Fruit fly (Drosophila melanogaster) whole organism: ENCODE measurements around the gene Cyp4d1.

ENCODE experiments used
- CG8478 ChIP-seq: fragments of >200 bp; optimal IDR thresholded peaks from 2 replicates; lab custom pipeline; 2018; ENCODE audit warnings: inconsistent platforms
- Dll ChIP-seq: fragments of >200 bp; optimal IDR thresholded peaks from 2 replicates; lab custom pipeline; 2017
- EcR ChIP-seq, 2 experiments: fragments of >200 bp; optimal IDR thresholded peaks; 2 replicates each; lab custom pipeline; 2017; ENCODE audit warnings: missing biosample characterization in 2 of 2, missing genetic modification characterization in 2 of 2, missing genetic modification reagents in 2 of 2
- pan ChIP-seq: fragments of >200 bp; optimal IDR thresholded peaks from 2 replicates; lab custom pipeline; 2017
- psq ChIP-seq: fragments of >200 bp; optimal IDR thresholded peaks from 2 replicates; lab custom pipeline; 2017
- usp ChIP-seq: fragments of >200 bp; optimal IDR thresholded peaks from 2 replicates; lab custom pipeline; 2017; ENCODE audit warnings: missing biosample characterization, missing genetic modification characterization, mixed read lengths

The Cyp4d1 gene

DNA sequence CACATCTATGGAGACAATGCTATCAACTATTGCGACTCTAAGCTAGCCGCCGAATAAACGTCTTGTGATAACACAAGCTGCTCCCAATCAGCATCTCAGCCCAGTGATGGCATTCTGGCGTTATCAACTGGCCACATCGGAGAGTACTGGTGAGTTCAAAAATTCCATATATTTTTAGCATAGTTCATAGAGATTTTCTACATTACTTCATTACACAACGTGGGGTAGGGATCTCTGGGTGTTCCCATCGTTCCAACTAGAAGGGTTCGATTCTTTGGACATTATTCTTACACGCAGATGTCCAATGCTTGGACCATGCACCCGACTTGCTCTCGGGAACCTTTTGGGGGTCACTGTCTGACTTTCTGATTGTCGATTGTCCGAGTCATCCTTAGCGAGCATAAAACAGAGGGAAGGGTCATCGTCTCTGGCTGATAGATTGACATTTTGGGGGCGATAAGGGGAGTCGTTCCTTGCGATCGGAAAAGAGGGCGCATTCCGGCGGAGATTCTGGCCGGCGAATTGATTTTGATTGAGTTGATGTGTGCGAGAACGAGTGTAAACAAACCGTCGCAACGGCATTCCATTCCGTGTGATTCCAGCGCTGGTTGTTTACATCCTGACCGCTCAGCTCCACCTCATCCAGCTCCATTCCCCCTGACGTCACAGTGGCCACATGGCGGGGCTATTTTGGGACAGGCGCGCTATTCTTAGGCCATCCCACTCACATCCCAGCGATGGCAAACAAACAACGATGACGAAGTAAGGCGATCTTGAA, at the start of gene Cyp4d1, which contains the start of gene CG3630:
TSS of gene Cyp4d1 (minus strand) at position 51 of the 778 bp plus-strand sequence.
TSS of gene CG3630 (plus strand) at position 67 of the 778 bp plus-strand sequence.
- TF ChIP-seq CG8478 (lab: Kevin White, UChicago), result no peak
- no peak for TF ChIP-seq EcR (GFP tag; optimal IDR thresholded peaks at IDR 0.05; lab: Kevin White, UChicago)
- TF ChIP-seq Dll (lab: Kevin White, UChicago), result no peak
- no peak for TF ChIP-seq psq (lab: Kevin White, UChicago)
- no peak for TF ChIP-seq usp
- TF ChIP-seq pan, result no peak

DNA sequence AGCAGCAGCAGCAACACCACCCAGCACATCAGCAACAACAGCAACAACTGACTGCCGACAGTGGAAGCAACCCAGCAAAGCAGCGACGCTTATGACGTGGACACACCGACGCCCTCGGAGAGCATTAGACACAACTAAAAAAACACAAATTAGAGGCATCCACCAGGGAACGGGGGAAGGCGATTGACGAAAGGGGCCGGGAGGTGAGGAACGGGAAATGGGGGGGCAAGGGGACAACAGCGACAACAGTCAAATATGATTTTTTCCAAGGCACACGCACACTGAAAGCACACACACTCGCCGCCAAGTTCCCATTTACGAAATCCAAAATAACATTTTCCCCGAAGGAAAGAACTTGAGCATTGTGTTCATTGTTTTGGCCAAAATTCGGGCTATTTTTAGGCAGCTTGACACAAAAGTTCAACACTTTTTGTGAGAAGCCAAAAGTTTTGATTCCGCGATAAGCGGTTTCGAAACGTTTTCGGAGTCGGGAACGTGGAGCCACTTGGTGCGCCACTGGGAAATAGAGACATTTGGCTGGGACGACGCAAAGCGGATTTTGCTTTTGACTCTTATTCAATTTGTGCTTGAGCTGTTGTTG, 46.8 kb upstream of the Cyp4d1 start:
- no peak for TF ChIP-seq usp
- no peak for TF ChIP-seq CG8478 (lab: Kevin White, UChicago)
- no peak for TF ChIP-seq EcR (GFP tag; optimal IDR thresholded peaks at IDR 0.05; lab: Kevin White, UChicago)
- no peak for TF ChIP-seq psq (lab: Kevin White, UChicago)
- no peak for TF ChIP-seq pan
- TF ChIP-seq Dll (lab: Kevin White, UChicago), result no peak

- TF ChIP-seq Dll (lab: Kevin White, UChicago), result no peak
- no peak for TF ChIP-seq pan
- TF ChIP-seq usp, result no peak
- TF ChIP-seq CG8478 (lab: Kevin White, UChicago), result no peak
- TF ChIP-seq psq (lab: Kevin White, UChicago), result no peak
- no peak for TF ChIP-seq EcR (GFP tag; optimal IDR thresholded peaks at IDR 0.05; lab: Kevin White, UChicago)
These were observed 41.8 kb upstream of the Cyp4d1 start, which contains the start of gene FarO for dm6 chrX:2203766-2204165. FarO (minus strand) TSS chrX:2203866.

- TF ChIP-seq EcR (GFP tag; optimal IDR thresholded peaks at IDR 0.05; lab: Kevin White, UChicago) (no peak), psq (lab: Kevin White, UChicago) (no peak), CG8478 (lab: Kevin White, UChicago) (no peak), pan (no peak), Dll (lab: Kevin White, UChicago) (no peak), usp (no peak)
These were observed 37.3 kb upstream of the Cyp4d1 start for dm6 chrX:2199303-2199702.

dm6 chrX:2198272-2198571, 36.2 kb upstream of the Cyp4d1 start:
- TF ChIP-seq psq (lab: Kevin White, UChicago) (no peak), EcR (GFP tag; optimal IDR thresholded peaks at IDR 0.05; lab: Kevin White, UChicago) (no peak), Dll (lab: Kevin White, UChicago) (no peak), pan (no peak), CG8478 (lab: Kevin White, UChicago) (no peak), usp (no peak)

dm6 chrX:2197414-2198271, 35.7 kb upstream of the Cyp4d1 start:
- TF ChIP-seq usp (no peak), CG8478 (lab: Kevin White, UChicago) (no peak), psq (lab: Kevin White, UChicago) (no peak), EcR (GFP tag; optimal IDR thresholded peaks at IDR 0.05; lab: Kevin White, UChicago) (no peak), Dll (lab: Kevin White, UChicago) (no peak), pan (no peak)

DNA sequence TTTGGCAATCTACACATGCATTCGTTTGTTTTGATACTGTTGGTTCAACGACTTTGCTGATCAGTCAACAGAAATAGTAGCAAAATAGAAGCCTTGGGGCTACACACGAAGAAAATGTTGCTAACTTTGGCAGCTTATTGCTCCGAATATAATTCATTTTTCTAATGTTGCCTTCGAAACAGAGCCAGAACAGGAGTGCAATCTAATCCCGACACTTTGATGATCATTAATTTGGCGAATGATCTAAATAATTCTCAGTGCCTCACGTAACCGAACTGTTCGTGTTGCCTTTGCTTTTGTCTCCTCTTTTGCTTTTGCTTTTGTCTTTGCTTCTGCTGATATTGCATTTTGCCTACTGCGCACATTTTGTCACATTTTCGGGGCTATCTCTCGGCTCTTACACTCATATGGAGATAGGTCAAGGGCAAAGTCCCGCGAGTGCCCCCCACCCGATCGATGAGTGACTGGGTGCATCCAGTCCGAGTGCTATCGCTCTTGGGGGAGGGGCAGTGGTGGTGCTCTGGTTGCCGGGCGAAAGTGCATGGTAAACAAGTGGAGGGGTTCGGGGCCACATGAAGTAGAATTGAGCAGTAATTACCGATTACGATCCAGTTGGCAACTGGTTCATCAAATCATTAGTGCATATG, 34.2 kb upstream of the Cyp4d1 start:
- TF ChIP-seq CG8478 (lab: Kevin White, UChicago) (no peak), usp (no peak), psq (lab: Kevin White, UChicago) (no peak), Dll (lab: Kevin White, UChicago) (no peak), pan (no peak), EcR (GFP tag; optimal IDR thresholded peaks at IDR 0.05; lab: Kevin White, UChicago) (no peak)

dm6 chrX:2194208-2195094, 32.5 kb upstream of the Cyp4d1 start:
- TF ChIP-seq CG8478 (lab: Kevin White, UChicago) (no peak), Dll (lab: Kevin White, UChicago) (peak; percentile 87)

dm6 chrX:2193809-2194207, 31.8 kb upstream of the Cyp4d1 start, which contains the start of gene CG14053:
CG14053 (minus strand) TSS chrX:2193909.
- no peak for TF ChIP-seq pan
- TF ChIP-seq Dll (lab: Kevin White, UChicago), result no peak
- TF ChIP-seq CG8478 (lab: Kevin White, UChicago), result no peak
- no peak for TF ChIP-seq usp
- no peak for TF ChIP-seq EcR (GFP tag; optimal IDR thresholded peaks at IDR 0.05; lab: Kevin White, UChicago)
- no peak for TF ChIP-seq psq (lab: Kevin White, UChicago)

DNA sequence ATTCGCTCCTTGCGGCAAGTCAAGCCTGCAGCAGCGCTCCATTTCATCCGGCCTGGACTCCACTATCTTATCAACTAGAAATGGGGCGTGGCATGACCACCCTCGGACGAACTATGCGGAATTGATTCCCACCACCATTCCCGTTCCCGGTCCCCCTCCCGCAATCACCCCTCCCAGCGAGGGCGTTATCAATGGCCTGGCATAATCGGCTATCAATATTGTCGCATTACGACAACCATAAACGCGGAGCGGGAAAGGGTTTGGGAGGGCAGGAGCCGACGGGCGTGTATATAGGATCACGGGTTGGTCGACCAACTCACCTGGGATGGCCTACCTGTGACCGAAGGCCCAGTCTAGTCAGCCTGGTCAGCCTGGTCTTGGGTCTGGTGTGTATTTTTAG, 31.2 kb upstream of the Cyp4d1 start:
- TF ChIP-seq pan (no peak), EcR (GFP tag; optimal IDR thresholded peaks at IDR 0.05; lab: Kevin White, UChicago) (no peak)

DNA sequence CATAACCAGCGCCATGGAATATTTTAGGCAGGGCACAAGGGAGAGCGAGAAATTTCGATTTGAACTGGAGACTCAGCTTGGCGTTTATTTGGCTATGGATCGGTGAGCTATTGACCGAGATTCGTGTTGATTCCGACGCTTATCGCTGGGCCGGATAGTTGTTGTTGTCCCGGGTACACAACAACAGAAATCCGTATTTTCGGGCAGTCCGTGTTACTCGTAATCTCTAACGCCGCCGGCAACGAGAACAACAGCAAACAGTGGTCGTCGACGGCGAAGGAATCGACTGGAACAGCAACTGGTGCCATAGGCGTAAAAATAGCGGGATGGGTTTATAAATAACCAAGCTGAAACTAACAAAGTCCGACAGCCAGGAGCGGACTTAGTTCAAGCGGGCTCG, 29.9 kb upstream of the Cyp4d1 start:
- no peak for TF ChIP-seq usp
- TF ChIP-seq Dll (lab: Kevin White, UChicago), result no peak
- TF ChIP-seq CG8478 (lab: Kevin White, UChicago), result no peak
- TF ChIP-seq EcR (GFP tag; optimal IDR thresholded peaks at IDR 0.05; lab: Kevin White, UChicago), result no peak
- no peak for TF ChIP-seq pan
- no peak for TF ChIP-seq psq (lab: Kevin White, UChicago)
